Worm (Caenorhabditis elegans) whole organism, L2 larva: ENCODE data around the gene lin-7.

Experiments
- alr-1 ChIP-seq: fragments of 150-350 bp; optimal IDR thresholded peaks from 2 replicates; lab custom pipeline; 2014; ENCODE audit warnings: missing biosample characterization, missing genetic modification characterization
- aly-2 ChIP-seq: fragments of 150-350 bp; optimal IDR thresholded peaks from 2 replicates; lab custom pipeline; 2014; ENCODE audit warnings: missing biosample characterization, missing genetic modification characterization
- ama-1 ChIP-seq: fragments of 150-350 bp; optimal IDR thresholded peaks from 2 replicates; lab custom pipeline; 2018; ENCODE audit warnings: inconsistent platforms
- blmp-1 ChIP-seq: sonication (generic microtip); optimal IDR thresholded peaks from 2 replicates; lab custom pipeline; 2017; ENCODE audit warnings: missing genetic modification characterization, mild to moderate bottlenecking, missing compliant biosample characterization, antibody characterized with exemption, moderate library complexity; ENCODE audit not compliant: insufficient read depth
- ceh-82 ChIP-seq: fragments of 150-350 bp; optimal IDR thresholded peaks from 2 replicates; lab custom pipeline; 2014; ENCODE audit warnings: missing biosample characterization, missing genetic modification characterization
- elt-3 ChIP-seq: sonication (generic microtip); optimal IDR thresholded peaks from 2 replicates; lab custom pipeline; 2017; ENCODE audit warnings: missing biosample characterization, missing genetic modification characterization
- lin-13 ChIP-seq: fragments of 150-350 bp; optimal IDR thresholded peaks from 2 replicates; lab custom pipeline; 2014; ENCODE audit warnings: missing biosample characterization, missing genetic modification reagents, missing genetic modification characterization
- lsy-2 ChIP-seq, 2 experiments: fragments of 150-350 bp in 1 of 2; sonication (generic microtip) in 1 of 2; optimal IDR thresholded peaks; 2 replicates each; lab custom pipeline; 2014 to 2017; ENCODE audit warnings: missing biosample characterization in 2 of 2, missing genetic modification characterization in 2 of 2
- nhr-12 ChIP-seq: fragments of 150-350 bp; optimal IDR thresholded peaks from 2 replicates; lab custom pipeline; 2014; ENCODE audit warnings: missing biosample characterization, missing genetic modification characterization
- nhr-21 ChIP-seq: fragments of 150-350 bp; optimal IDR thresholded peaks from 2 replicates; lab custom pipeline; 2014; ENCODE audit warnings: missing biosample characterization, missing genetic modification characterization
- nhr-25 ChIP-seq: fragments of 150-350 bp; sonication (generic microtip); optimal IDR thresholded peaks from 3 replicates; lab custom pipeline; 2014; ENCODE audit warnings: missing biosample characterization, missing genetic modification characterization
- ztf-1 ChIP-seq: fragments of 200-800 bp; sonication (Bioruptor generic); conservative IDR thresholded peaks from 2 replicates; pipeline ENCODE4 v1.3.6; 2022; ENCODE audit warnings: missing genetic modification characterization, missing compliant biosample characterization
- ztf-11 ChIP-seq: sonication (generic microtip); optimal IDR thresholded peaks from 2 replicates; lab custom pipeline; 2017; ENCODE audit warnings: missing biosample characterization, missing genetic modification characterization

DNA sequence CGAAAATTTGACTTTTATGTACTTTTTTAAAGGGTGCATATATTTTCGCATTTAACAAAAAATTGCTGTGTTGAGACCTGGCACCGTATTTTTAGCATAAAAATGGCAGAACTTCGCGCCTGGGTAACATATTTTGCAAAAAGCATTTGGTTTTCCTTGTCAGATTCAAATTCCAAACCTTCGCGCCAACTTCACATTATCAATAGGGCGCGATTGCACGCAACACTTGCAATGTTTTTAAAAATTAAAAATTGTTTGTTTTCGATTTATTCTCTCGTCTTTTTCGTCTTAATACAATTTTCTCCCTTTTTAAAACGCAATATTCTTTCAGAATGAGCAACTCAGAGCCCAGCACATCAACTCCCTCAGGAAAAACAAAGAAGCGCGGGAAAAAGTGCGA is 34.4 kb upstream of the lin-7 start, which contains the start of gene mes-2:
- TF ChIP-seq lin-13 (GFP tag; lab: Kevin White, UChicago) (peak; percentile 79), aly-2 (no peak), alr-1 (tag; lab: Kevin White, UChicago) (no peak), nhr-21 (tag; lab: Kevin White, UChicago) (peak; percentile 70), nhr-12 (tag; lab: Kevin White, UChicago) (no peak), ztf-1 (no peak), ceh-82 (peak; percentile 27), ama-1 (lab: Kevin White, UChicago) (no peak), ztf-11 (no peak), elt-3 (tag; lab: Kevin White, UChicago) (no peak), blmp-1 (no peak), lsy-2 (tag; optimal IDR thresholded peaks at IDR 0.05; lab: Kevin White, UChicago) (peak; percentile 82 to 92), nhr-25 (tag; lab: Kevin White, UChicago) (peak; percentile 72)
